Worm (Caenorhabditis elegans) whole organism, L4/young adult: ENCODE measurements around the gene Y48C3A.18.

Experiments
- dao-5 ChIP-seq: sonication (generic microtip); optimal IDR thresholded peaks from 2 replicates; lab custom pipeline; 2016; ENCODE audit warnings: missing genotype, missing genetic modification characterization, moderate library complexity, missing compliant biosample characterization
- him-1 ChIP-seq: sonication (generic microtip); optimal IDR thresholded peaks from 2 replicates; lab custom pipeline; 2016; ENCODE audit warnings: missing genotype, missing genetic modification reagents, missing genetic modification characterization, missing compliant biosample characterization

DNA sequence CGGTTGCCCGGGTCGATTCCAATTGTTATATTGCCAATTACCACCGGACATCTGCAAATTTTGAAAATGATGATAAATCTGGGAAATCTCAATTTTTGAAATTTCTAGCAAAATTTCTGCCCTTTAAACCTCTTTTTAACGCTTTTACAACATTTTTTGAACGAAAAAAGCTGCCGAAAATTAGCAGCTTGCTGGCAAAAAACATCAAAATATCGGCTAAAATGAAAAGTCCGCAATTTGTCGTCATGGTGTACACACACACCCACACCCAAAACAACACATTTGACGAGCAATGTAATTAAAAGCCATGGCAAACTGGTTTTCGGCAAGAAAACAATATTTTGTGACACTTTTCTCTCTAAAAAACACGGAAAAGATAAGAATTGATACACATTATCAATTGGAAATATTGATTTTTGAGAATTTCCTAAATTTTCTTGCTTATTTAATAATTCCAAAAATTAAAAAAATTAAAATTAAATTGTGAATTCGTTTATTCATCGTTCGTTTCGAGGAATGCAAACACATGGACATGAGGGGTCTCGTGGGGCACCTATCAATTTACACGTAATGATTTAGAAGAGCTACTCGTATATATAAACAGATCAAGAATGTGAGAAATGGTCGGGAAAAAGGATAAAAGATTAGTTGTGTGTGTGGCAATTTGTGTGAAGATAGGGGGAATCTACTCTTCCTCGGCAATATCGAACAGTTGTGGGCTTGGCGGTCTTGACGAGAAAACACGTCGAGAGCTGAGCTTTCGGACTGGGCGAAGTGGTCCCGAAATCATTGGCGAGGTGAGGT, 48.4 kb downstream of the Y48C3A.18 start, which contains the start of gene pqn-27:
- TF ChIP-seq him-1 (tag; lab: Kevin White, UChicago) (no peak), dao-5 (tag; lab: Kevin White, UChicago) (no peak)
